Worm (Caenorhabditis elegans) whole organism, midembryonic: ENCODE measurements around the gene T11F9.10.

Experiments used
- T22C8.4 ChIP-seq: fragments of 200-800 bp; sonication (Bioruptor generic); IDR thresholded peaks from 2 replicates; pipeline ENCODE4 v1.3.6; 2022; ENCODE audit warnings: missing genetic modification characterization, missing compliant biosample characterization
- cog-1 ChIP-seq: sonication (generic microtip); optimal IDR thresholded peaks from 2 replicates; lab custom pipeline; 2016; ENCODE audit warnings: missing genetic modification characterization, missing compliant biosample characterization
- ref-1 ChIP-seq: fragments of 200-800 bp; sonication (Bioruptor generic); conservative IDR thresholded peaks from 2 replicates; pipeline ENCODE4 v1.3.6; 2022; ENCODE audit warnings: missing genetic modification reagents, missing genetic modification characterization, missing compliant biosample characterization
- ztf-23 ChIP-seq: fragments of 200-800 bp; sonication (Bioruptor generic); IDR thresholded peaks from 2 replicates; pipeline ENCODE4 v1.3.6; 2022; ENCODE audit warnings: missing genetic modification reagents, missing genetic modification characterization, missing compliant biosample characterization
- ztf-29 ChIP-seq: fragments of 200-800 bp; sonication (Bioruptor generic); IDR thresholded peaks from 2 replicates; pipeline ENCODE4 v1.3.6; 2022; ENCODE audit warnings: missing genetic modification reagents, missing genetic modification characterization, missing compliant biosample characterization

ce11 chrV:11484404-11484803, 2.4 kb upstream of the T11F9.10 start:
- no peak for TF ChIP-seq ztf-23 (GFP tag; lab: Robert Waterston, UW)
- TF ChIP-seq ref-1: no peak
- TF ChIP-seq ztf-29 (GFP tag; lab: Robert Waterston, UW): no peak
- TF ChIP-seq T22C8.4 (GFP tag; lab: Robert Waterston, UW): no peak
- TF ChIP-seq cog-1 (tag; lab: Kevin White, UChicago): no peak
